Worm (Caenorhabditis elegans): ENCODE measurements around the gene ZK1290.5.

ZK1290.5 gene

ce11 chrII:7549035-7549434, 19.6 kb downstream of the ZK1290.5 start, which contains the start of gene tph-1:
Gene tph-1 (plus strand): TSS chrII:7549335.
- TF ChIP-seq tra-4 (tag; optimal IDR thresholded peaks at IDR 0.05) (no peak), B0310.2 (tag; optimal IDR thresholded peaks at IDR 0.05) (no peak), ceh-36 (tag; optimal IDR thresholded peaks at IDR 0.05) (no peak), flt-1 (GFP tag; IDR thresholded peaks at IDR 0.05) (no peak)

- TF ChIP-seq pes-1 (GFP tag; IDR thresholded peaks at IDR 0.05) = no peak
- no peak for TF ChIP-seq ets-7 (tag; optimal IDR thresholded peaks at IDR 0.05)
- TF ChIP-seq scrt-1 (GFP tag; IDR thresholded peaks at IDR 0.05) = no peak
- TF ChIP-seq tbx-37 (GFP tag; conservative IDR thresholded peaks at IDR 0.05) = no peak
- no peak for TF ChIP-seq ceh-13 (GFP tag; optimal IDR thresholded peaks at IDR 0.05)
- no peak for TF ChIP-seq tbx-11 (GFP tag; IDR thresholded peaks at IDR 0.05)
- no peak for TF ChIP-seq ceh-36 (tag; optimal IDR thresholded peaks at IDR 0.05)
- TF ChIP-seq B0310.2 (tag; optimal IDR thresholded peaks at IDR 0.05) = no peak
- TF ChIP-seq hmg-4 (GFP tag; optimal IDR thresholded peaks at IDR 0.05) = no peak
- no peak for TF ChIP-seq hnd-1 (tag; optimal IDR thresholded peaks at IDR 0.05)
- no peak for TF ChIP-seq sea-1 (GFP tag; conservative IDR thresholded peaks at IDR 0.05)
- no peak for TF ChIP-seq ama-1 (optimal IDR thresholded peaks at IDR 0.05)
Measured at ce11 chrII:7553806-7554205, 24.4 kb downstream of the ZK1290.5 start, which contains the start of gene ZK1290.10. Gene ZK1290.10 (minus strand): TSS chrII:7553906.

- TF ChIP-seq aly-1 (tag; optimal IDR thresholded peaks at IDR 0.05) = no peak
- TF ChIP-seq ama-1 (optimal IDR thresholded peaks at IDR 0.05) = no peak
- no peak for TF ChIP-seq ets-7 (tag; optimal IDR thresholded peaks at IDR 0.05)
- TF ChIP-seq hnd-1 (tag; optimal IDR thresholded peaks at IDR 0.05) = no peak
- TF ChIP-seq sea-1 (GFP tag; conservative IDR thresholded peaks at IDR 0.05) = no peak
- no peak for TF ChIP-seq pes-1 (GFP tag; IDR thresholded peaks at IDR 0.05)
- no peak for TF ChIP-seq tra-4 (tag; optimal IDR thresholded peaks at IDR 0.05)
- no peak for TF ChIP-seq B0310.2 (tag; optimal IDR thresholded peaks at IDR 0.05)
- no peak for TF ChIP-seq hmg-4 (GFP tag; optimal IDR thresholded peaks at IDR 0.05)
- TF ChIP-seq hmbx-1 (tag; optimal IDR thresholded peaks at IDR 0.05) = no peak
- TF ChIP-seq scrt-1 (GFP tag; IDR thresholded peaks at IDR 0.05) = no peak
- no peak for TF ChIP-seq flt-1 (GFP tag; IDR thresholded peaks at IDR 0.05)
- no peak for TF ChIP-seq tbx-11 (GFP tag; IDR thresholded peaks at IDR 0.05)
- TF ChIP-seq tbx-37 (GFP tag; conservative IDR thresholded peaks at IDR 0.05) = no peak
- TF ChIP-seq ceh-13 (GFP tag; optimal IDR thresholded peaks at IDR 0.05) = no peak
- no peak for TF ChIP-seq ceh-36 (tag; optimal IDR thresholded peaks at IDR 0.05)
Measured at ce11 chrII:7554716-7555247, 25.3 kb downstream of the ZK1290.5 start.

DNA sequence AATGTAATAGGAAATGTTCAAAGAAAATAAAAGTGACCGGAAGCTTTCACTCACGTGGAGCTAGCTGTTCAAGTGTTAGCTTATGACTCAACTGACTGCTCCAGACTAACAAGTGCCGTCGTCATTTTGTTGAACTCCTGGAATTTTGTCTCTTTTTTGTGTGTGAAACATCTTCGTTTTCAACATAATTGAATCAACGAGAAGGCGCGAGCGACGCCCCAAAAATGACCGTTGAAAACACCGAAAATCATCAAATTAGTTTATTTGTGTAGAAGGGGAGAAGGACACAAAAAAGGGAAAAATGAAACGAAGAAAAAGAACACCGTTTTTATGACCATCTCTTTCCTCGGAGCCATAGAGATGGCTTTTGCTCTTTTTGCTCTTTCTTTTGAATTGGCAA, 26.0 kb downstream of the ZK1290.5 start, which contains the start of gene ZK1290.14:
Gene ZK1290.14 (minus strand): TSS at position 139 of the 400 bp plus-strand sequence.
- TF ChIP-seq ceh-13 (GFP tag; optimal IDR thresholded peaks at IDR 0.05) (no peak), B0310.2 (tag; optimal IDR thresholded peaks at IDR 0.05) (no peak), hmg-4 (GFP tag; optimal IDR thresholded peaks at IDR 0.05) (no peak), tbx-37 (GFP tag; conservative IDR thresholded peaks at IDR 0.05) (no peak), sea-1 (GFP tag; conservative IDR thresholded peaks at IDR 0.05) (no peak), ceh-36 (tag; optimal IDR thresholded peaks at IDR 0.05) (no peak), aly-1 (tag; optimal IDR thresholded peaks at IDR 0.05) (no peak), tra-4 (tag; optimal IDR thresholded peaks at IDR 0.05) (no peak), ets-7 (tag; optimal IDR thresholded peaks at IDR 0.05) (no peak), hmbx-1 (tag; optimal IDR thresholded peaks at IDR 0.05) (no peak), hnd-1 (tag; optimal IDR thresholded peaks at IDR 0.05) (no peak), ama-1 (optimal IDR thresholded peaks at IDR 0.05) (no peak), tbx-11 (GFP tag; IDR thresholded peaks at IDR 0.05) (no peak), pes-1 (GFP tag; IDR thresholded peaks at IDR 0.05) (no peak), F13C5.2 (tag; optimal IDR thresholded peaks at IDR 0.05) (no peak), scrt-1 (GFP tag; IDR thresholded peaks at IDR 0.05) (no peak), flt-1 (GFP tag; IDR thresholded peaks at IDR 0.05) (no peak)

DNA sequence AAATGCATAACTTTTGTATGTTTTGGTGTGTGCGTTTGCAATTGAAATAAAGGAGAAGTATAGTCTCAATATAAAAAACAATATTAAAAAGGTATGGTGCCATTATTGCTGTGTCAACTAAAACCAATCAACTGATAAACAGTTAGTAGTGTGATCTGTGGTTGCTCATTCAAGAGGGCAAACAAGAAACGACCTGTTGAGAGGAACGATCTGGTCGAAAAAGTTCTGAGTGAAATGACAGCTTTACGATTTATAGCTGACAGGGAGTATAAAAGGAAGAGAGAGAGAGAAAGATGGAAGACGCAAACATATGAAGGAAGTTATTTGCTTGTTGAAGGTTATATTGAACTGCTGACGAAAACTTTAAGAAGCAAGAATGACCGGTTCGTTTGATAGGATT, 28.5 kb downstream of the ZK1290.5 start:
- TF ChIP-seq hmbx-1 (tag; optimal IDR thresholded peaks at IDR 0.05) = no peak

DNA sequence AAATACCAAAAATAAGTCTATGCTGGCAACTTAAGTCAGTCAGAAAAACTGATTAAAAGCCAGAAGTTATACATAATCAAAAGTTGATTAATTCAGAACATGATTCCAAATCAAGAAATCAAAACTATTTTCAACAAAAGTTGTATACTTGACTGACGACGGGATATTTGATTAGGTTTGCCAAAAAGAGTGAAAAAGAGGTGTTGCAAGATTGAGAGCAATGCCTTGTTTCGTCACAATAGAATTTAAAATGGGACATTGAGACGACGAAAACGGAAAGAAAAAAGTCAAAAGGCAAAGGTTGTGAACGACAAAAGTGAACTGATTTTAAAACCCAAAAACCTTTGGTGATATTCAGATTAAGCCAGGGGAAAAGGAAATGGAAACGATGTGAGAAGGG, 29.4 kb downstream of the ZK1290.5 start:
- TF ChIP-seq ceh-36 (tag; optimal IDR thresholded peaks at IDR 0.05) (no peak), tbx-11 (GFP tag; IDR thresholded peaks at IDR 0.05) (no peak), ceh-13 (GFP tag; optimal IDR thresholded peaks at IDR 0.05) (no peak), sea-1 (GFP tag; conservative IDR thresholded peaks at IDR 0.05) (no peak), tra-4 (tag; optimal IDR thresholded peaks at IDR 0.05) (no peak), hmg-4 (GFP tag; optimal IDR thresholded peaks at IDR 0.05) (no peak), hnd-1 (tag; optimal IDR thresholded peaks at IDR 0.05) (no peak), tbx-37 (GFP tag; conservative IDR thresholded peaks at IDR 0.05) (no peak), aly-1 (tag; optimal IDR thresholded peaks at IDR 0.05) (no peak), scrt-1 (GFP tag; IDR thresholded peaks at IDR 0.05) (no peak), ets-7 (tag; optimal IDR thresholded peaks at IDR 0.05) (no peak)

DNA sequence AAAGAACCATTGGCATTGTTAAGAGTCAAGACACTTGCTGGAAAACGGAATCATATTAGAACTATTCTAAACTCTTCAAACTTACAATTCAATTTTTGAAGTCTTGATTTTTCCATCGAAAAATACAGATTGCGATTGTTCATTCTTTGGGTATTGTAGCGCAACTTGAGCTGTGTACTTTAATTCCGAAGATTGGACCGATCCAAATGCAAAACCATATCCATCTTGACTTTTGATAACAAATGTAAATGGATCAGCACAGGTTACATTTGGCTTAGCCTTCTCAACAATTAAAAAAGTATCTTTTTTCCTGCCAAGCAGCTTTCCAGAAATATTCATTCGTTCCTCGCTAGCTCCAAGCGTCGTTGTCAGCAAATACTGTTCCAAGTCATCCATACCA, 31.4 kb downstream of the ZK1290.5 start:
- no peak for TF ChIP-seq ets-7 (tag; optimal IDR thresholded peaks at IDR 0.05)
- no peak for TF ChIP-seq tra-4 (tag; optimal IDR thresholded peaks at IDR 0.05)
- no peak for TF ChIP-seq B0310.2 (tag; optimal IDR thresholded peaks at IDR 0.05)
- TF ChIP-seq ceh-36 (tag; optimal IDR thresholded peaks at IDR 0.05) = no peak
- TF ChIP-seq hmg-4 (GFP tag; optimal IDR thresholded peaks at IDR 0.05) = no peak
- TF ChIP-seq flt-1 (GFP tag; IDR thresholded peaks at IDR 0.05) = no peak
- TF ChIP-seq ama-1 (optimal IDR thresholded peaks at IDR 0.05) = no peak
- TF ChIP-seq F13C5.2 (tag; optimal IDR thresholded peaks at IDR 0.05) = no peak
- no peak for TF ChIP-seq pes-1 (GFP tag; IDR thresholded peaks at IDR 0.05)
- no peak for TF ChIP-seq scrt-1 (GFP tag; IDR thresholded peaks at IDR 0.05)
- no peak for TF ChIP-seq sea-1 (GFP tag; conservative IDR thresholded peaks at IDR 0.05)
- TF ChIP-seq tbx-11 (GFP tag; IDR thresholded peaks at IDR 0.05) = no peak
- TF ChIP-seq aly-1 (tag; optimal IDR thresholded peaks at IDR 0.05) = no peak
- TF ChIP-seq ceh-13 (GFP tag; optimal IDR thresholded peaks at IDR 0.05) = no peak
- no peak for TF ChIP-seq hnd-1 (tag; optimal IDR thresholded peaks at IDR 0.05)

DNA sequence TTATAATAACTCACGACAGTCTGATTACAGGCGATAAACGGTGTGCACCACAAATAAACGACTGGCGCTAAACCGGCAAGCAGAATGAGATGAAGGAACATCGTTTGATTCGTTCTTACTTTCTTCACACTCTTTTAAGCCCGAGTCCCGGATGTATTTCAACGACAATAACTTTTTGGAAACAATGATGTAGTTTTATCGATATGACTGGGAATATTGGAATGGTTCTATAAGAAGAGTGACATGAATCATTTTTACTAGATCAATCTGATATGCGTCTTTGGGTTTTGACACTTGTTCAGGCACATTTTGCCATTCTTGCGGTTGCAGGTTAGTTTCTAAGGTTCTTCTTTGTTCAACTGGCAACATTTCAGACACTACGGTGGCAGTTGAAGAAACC, 32.1 kb downstream of the ZK1290.5 start, which contains the start of the genes ZK1290.11 and ZK1290.1:
Gene ZK1290.11 (minus strand): TSS at position 101 of the 400 bp plus-strand sequence.
Gene ZK1290.1 (plus strand): TSS at position 271 of the 400 bp plus-strand sequence.
- TF ChIP-seq tra-4 (tag; optimal IDR thresholded peaks at IDR 0.05) (no peak), ets-7 (tag; optimal IDR thresholded peaks at IDR 0.05) (no peak), ceh-36 (tag; optimal IDR thresholded peaks at IDR 0.05) (no peak), hnd-1 (tag; optimal IDR thresholded peaks at IDR 0.05) (no peak), hmbx-1 (tag; optimal IDR thresholded peaks at IDR 0.05) (no peak), tbx-37 (GFP tag; conservative IDR thresholded peaks at IDR 0.05) (no peak), pes-1 (GFP tag; IDR thresholded peaks at IDR 0.05) (no peak), F13C5.2 (tag; optimal IDR thresholded peaks at IDR 0.05) (no peak), ama-1 (optimal IDR thresholded peaks at IDR 0.05) (no peak), hmg-4 (GFP tag; optimal IDR thresholded peaks at IDR 0.05) (no peak), flt-1 (GFP tag; IDR thresholded peaks at IDR 0.05) (no peak), scrt-1 (GFP tag; IDR thresholded peaks at IDR 0.05) (no peak), ceh-13 (GFP tag; optimal IDR thresholded peaks at IDR 0.05) (no peak), sea-1 (GFP tag; conservative IDR thresholded peaks at IDR 0.05) (no peak), aly-1 (tag; optimal IDR thresholded peaks at IDR 0.05) (no peak), B0310.2 (tag; optimal IDR thresholded peaks at IDR 0.05) (no peak), tbx-11 (GFP tag; IDR thresholded peaks at IDR 0.05) (no peak)

All from whole organism, early embryonic.